Worm (Caenorhabditis elegans) whole organism, late embryonic: ENCODE data around the gene txdc-9.

Experiments
- C08G9.2 ChIP-seq: sonication (generic microtip); optimal IDR thresholded peaks from 2 replicates; lab custom pipeline; 2016; ENCODE audit warnings: mild to moderate bottlenecking, missing genetic modification characterization, moderate library complexity, missing compliant biosample characterization
- F13H6.1 ChIP-seq: sonication (generic microtip); optimal IDR thresholded peaks from 2 replicates; lab custom pipeline; 2016; ENCODE audit warnings: missing genetic modification characterization, missing compliant biosample characterization
- Y22D7AL.16 ChIP-seq: sonication (generic microtip); optimal IDR thresholded peaks from 2 replicates; lab custom pipeline; 2016; ENCODE audit warnings: missing genetic modification characterization, missing compliant biosample characterization
- ahr-1 ChIP-seq: sonication (generic microtip); optimal IDR thresholded peaks from 2 replicates; lab custom pipeline; 2016; ENCODE audit warnings: missing genetic modification characterization, missing compliant biosample characterization
- ama-1 ChIP-seq: fragments of 150-350 bp; optimal IDR thresholded peaks from 2 replicates; lab custom pipeline; 2014
- ceh-14 ChIP-seq: sonication (generic microtip); optimal IDR thresholded peaks from 2 replicates; lab custom pipeline; 2016; ENCODE audit warnings: missing genotype, missing genetic modification characterization, missing compliant biosample characterization
- ceh-18 ChIP-seq: sonication (generic microtip); optimal IDR thresholded peaks from 2 replicates; lab custom pipeline; 2016; ENCODE audit warnings: missing genetic modification characterization, missing compliant biosample characterization
- ceh-2 ChIP-seq: sonication (generic microtip); optimal IDR thresholded peaks from 2 replicates; lab custom pipeline; 2016; ENCODE audit warnings: missing genotype, missing genetic modification characterization, missing compliant biosample characterization
- ceh-30 ChIP-seq: fragments of 150-350 bp; optimal IDR thresholded peaks from 2 replicates; lab custom pipeline; 2014; ENCODE audit warnings: missing biosample characterization, missing genetic modification characterization
- ceh-31 ChIP-seq: sonication (generic microtip); optimal IDR thresholded peaks from 2 replicates; lab custom pipeline; 2016; ENCODE audit warnings: missing genetic modification characterization, missing compliant biosample characterization
- ceh-45 ChIP-seq: fragments of 200-800 bp; sonication (Bioruptor generic); IDR thresholded peaks from 2 replicates; pipeline ENCODE4 v1.3.6; 2022; ENCODE audit warnings: missing genetic modification reagents, missing genetic modification characterization, missing compliant biosample characterization
- ceh-6 ChIP-seq: fragments of 200-800 bp; sonication (Bioruptor generic); optimal IDR thresholded peaks from 2 replicates; lab custom pipeline; 2018; ENCODE audit warnings: mild to moderate bottlenecking, missing genetic modification characterization, missing compliant biosample characterization
- ceh-9 ChIP-seq: sonication (generic microtip); optimal IDR thresholded peaks from 2 replicates; lab custom pipeline; 2016; ENCODE audit warnings: mild to moderate bottlenecking, missing genetic modification characterization, inconsistent platforms, missing compliant biosample characterization
- che-1 ChIP-seq: sonication (generic microtip); optimal IDR thresholded peaks from 2 replicates; lab custom pipeline; 2016; ENCODE audit warnings: mild to moderate bottlenecking, missing genetic modification characterization, missing compliant biosample characterization
- elt-2 ChIP-seq: sonication (generic microtip); optimal IDR thresholded peaks from 2 replicates; lab custom pipeline; 2016; ENCODE audit warnings: missing genetic modification reagents, missing genetic modification characterization, missing compliant biosample characterization
- elt-4 ChIP-seq: sonication (generic microtip); optimal IDR thresholded peaks from 2 replicates; lab custom pipeline; 2016; ENCODE audit warnings: missing genetic modification characterization, missing compliant biosample characterization
- fkh-10 ChIP-seq: fragments of 150-350 bp; optimal IDR thresholded peaks from 2 replicates; lab custom pipeline; 2014; ENCODE audit warnings: missing biosample characterization, missing genetic modification reagents, missing genetic modification characterization
- fkh-6 ChIP-seq: sonication (generic microtip); optimal IDR thresholded peaks from 2 replicates; lab custom pipeline; 2016; ENCODE audit warnings: missing genetic modification characterization, missing compliant biosample characterization
- gmeb-2 ChIP-seq: sonication (generic microtip); optimal IDR thresholded peaks from 2 replicates; lab custom pipeline; 2016; ENCODE audit warnings: missing genetic modification characterization, inconsistent platforms, missing compliant biosample characterization
- hlh-13 ChIP-seq: fragments of 200-800 bp; sonication (Bioruptor generic); optimal IDR thresholded peaks from 2 replicates; lab custom pipeline; 2018; ENCODE audit warnings: mild to moderate bottlenecking, missing genetic modification characterization, missing compliant biosample characterization
- hlh-15 ChIP-seq: sonication (generic microtip); optimal IDR thresholded peaks from 2 replicates; lab custom pipeline; 2016; ENCODE audit warnings: missing genetic modification characterization, missing compliant biosample characterization
- hlh-30 ChIP-seq: sonication (generic microtip); optimal IDR thresholded peaks from 2 replicates; lab custom pipeline; 2017; ENCODE audit warnings: antibody characterized with exemption, missing genetic modification characterization, missing compliant biosample characterization; ENCODE audit not compliant: insufficient read depth
- lim-6 ChIP-seq: sonication (generic microtip); optimal IDR thresholded peaks from 2 replicates; lab custom pipeline; 2016; ENCODE audit warnings: missing genetic modification characterization, missing compliant biosample characterization
- lin-11 ChIP-seq: fragments of 200-800 bp; sonication (Bioruptor generic); optimal IDR thresholded peaks from 2 replicates; lab custom pipeline; 2018; ENCODE audit warnings: mild to moderate bottlenecking, missing genetic modification characterization, missing compliant biosample characterization
- nhr-11 ChIP-seq: fragments of 150-350 bp; optimal IDR thresholded peaks from 2 replicates; lab custom pipeline; 2014; ENCODE audit warnings: missing biosample characterization, missing genetic modification characterization
- npax-4 ChIP-seq: sonication (generic microtip); optimal IDR thresholded peaks from 2 replicates; lab custom pipeline; 2016; ENCODE audit warnings: missing genetic modification characterization, missing compliant biosample characterization
- pax-1 ChIP-seq: fragments of 150-350 bp; optimal IDR thresholded peaks from 2 replicates; lab custom pipeline; 2014; ENCODE audit warnings: missing biosample characterization, missing genetic modification characterization
- pha-4 ChIP-seq: fragments of 150-350 bp; optimal IDR thresholded peaks from 2 replicates; lab custom pipeline; 2018; ENCODE audit warnings: missing biosample characterization, missing genetic modification reagents, missing genetic modification characterization
- pqm-1 ChIP-seq: sonication (generic microtip); optimal IDR thresholded peaks from 2 replicates; lab custom pipeline; 2016; ENCODE audit warnings: missing genetic modification characterization, missing compliant biosample characterization
- ref-2 ChIP-seq: sonication (generic microtip); optimal IDR thresholded peaks from 2 replicates; lab custom pipeline; 2016; ENCODE audit warnings: missing genetic modification characterization, missing compliant biosample characterization
- sdc-2 ChIP-seq: sonication (generic microtip); optimal IDR thresholded peaks from 2 replicates; lab custom pipeline; 2016; ENCODE audit warnings: missing genotype, missing genetic modification characterization, missing compliant biosample characterization
- syd-9 ChIP-seq: sonication (generic microtip); optimal IDR thresholded peaks from 2 replicates; lab custom pipeline; 2016; ENCODE audit warnings: mild to moderate bottlenecking, missing genetic modification characterization, moderate library complexity, missing compliant biosample characterization
- tbx-7 ChIP-seq: sonication (generic microtip); optimal IDR thresholded peaks from 2 replicates; lab custom pipeline; 2016; ENCODE audit warnings: missing genotype, missing genetic modification characterization, missing compliant biosample characterization
- unc-3 ChIP-seq, 2 experiments: fragments of 200-800 bp in 1 of 2; sonication (Bioruptor generic) in 1 of 2; sonication (generic microtip) in 1 of 2; conservative IDR thresholded peaks in 1 of 2; optimal IDR thresholded peaks in 1 of 2; 2 replicates each; pipeline versions ENCODE4 v1.3.6 to Lab custom; 2016 to 2022; ENCODE audit warnings: missing compliant biosample characterization in 2 of 2, missing genetic modification characterization in 2 of 2, missing genetic modification reagents in 1 of 2
- unc-55 ChIP-seq: sonication (generic microtip); optimal IDR thresholded peaks from 2 replicates; lab custom pipeline; 2017; ENCODE audit warnings: missing biosample characterization, missing genetic modification reagents, missing genetic modification characterization
- unc-86 ChIP-seq: sonication (generic microtip); optimal IDR thresholded peaks from 2 replicates; lab custom pipeline; 2016; ENCODE audit warnings: missing genetic modification characterization, missing compliant biosample characterization
- ztf-16 ChIP-seq: sonication (generic microtip); optimal IDR thresholded peaks from 2 replicates; lab custom pipeline; 2017; ENCODE audit warnings: missing genetic modification characterization, missing compliant biosample characterization

txdc-9 gene

DNA sequence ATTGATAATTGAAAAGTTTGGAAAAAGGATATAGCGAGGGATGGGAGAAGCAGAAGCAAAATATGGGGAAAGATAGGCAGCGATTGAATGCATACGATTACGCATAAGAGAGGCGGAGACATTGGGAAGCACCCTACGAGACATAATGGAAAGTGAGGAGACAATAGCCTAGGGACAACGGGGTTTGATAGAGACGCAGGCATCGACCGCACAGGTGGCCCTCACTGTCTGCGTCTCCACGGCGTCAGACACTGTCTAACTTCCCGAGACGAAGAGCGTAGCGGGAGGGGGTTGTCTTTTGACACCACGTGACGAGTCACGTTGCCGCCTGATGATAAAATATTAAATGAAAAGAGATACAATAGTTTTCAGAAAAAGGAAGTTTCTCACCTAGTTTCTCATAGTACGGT lies 11.0 kb upstream of the txdc-9 start (continued):
- no peak for TF ChIP-seq pax-1 (tag; lab: Kevin White, UChicago)
- TF ChIP-seq fkh-10 (GFP tag; lab: Kevin White, UChicago) = no peak
- TF ChIP-seq hlh-13 (GFP tag; lab: Kevin White, UChicago) = no peak
- TF ChIP-seq pha-4 (tag; lab: Kevin White, UChicago) = no peak
- no peak for TF ChIP-seq unc-3 (GFP tag; conservative IDR thresholded peaks at IDR 0.05; lab: Robert Waterston, UW)
- no peak for TF ChIP-seq unc-3 (tag; optimal IDR thresholded peaks at IDR 0.05; lab: Kevin White, UChicago)
- TF ChIP-seq nhr-11 (tag; lab: Kevin White, UChicago) = no peak
- TF ChIP-seq lin-11 (tag; lab: Kevin White, UChicago) = no peak
- no peak for TF ChIP-seq ceh-45 (GFP tag; lab: Robert Waterston, UW)
- TF ChIP-seq sdc-2 (tag; lab: Kevin White, UChicago) = no peak
- TF ChIP-seq ahr-1 = no peak
- TF ChIP-seq pqm-1 (tag; lab: Kevin White, UChicago) = no peak
- no peak for TF ChIP-seq F13H6.1 (tag; lab: Kevin White, UChicago)
- TF ChIP-seq ama-1 = no peak
- peak; percentile 65 for TF ChIP-seq ceh-31 (tag; lab: Kevin White, UChicago)
- TF ChIP-seq npax-4 = no peak
- no peak for TF ChIP-seq fkh-6 (tag; lab: Kevin White, UChicago)
- no peak for TF ChIP-seq ztf-16 (tag; lab: Kevin White, UChicago)
- no peak for TF ChIP-seq che-1 (tag; lab: Kevin White, UChicago)
- no peak for TF ChIP-seq ceh-6
- no peak for TF ChIP-seq ceh-2 (tag; lab: Kevin White, UChicago)
- peak; percentile 96 for TF ChIP-seq hlh-30 (tag; lab: Kevin White, UChicago)
- no peak for TF ChIP-seq ceh-30
- TF ChIP-seq unc-86 (tag; lab: Kevin White, UChicago) = no peak
- TF ChIP-seq ceh-18 (tag; lab: Kevin White, UChicago) = peak; percentile 46
- no peak for TF ChIP-seq tbx-7 (tag; lab: Kevin White, UChicago)
- peak; percentile 17 for TF ChIP-seq ref-2 (tag; lab: Kevin White, UChicago)
- TF ChIP-seq syd-9 (tag; lab: Kevin White, UChicago) = no peak
- TF ChIP-seq ceh-14 = peak; percentile 9
- TF ChIP-seq C08G9.2 (tag; lab: Kevin White, UChicago) = no peak
- no peak for TF ChIP-seq gmeb-2
- TF ChIP-seq, all 69 proteins: peak for 13

- TF ChIP-seq unc-55 (GFP tag; lab: Kevin White, UChicago) = no peak
- TF ChIP-seq npax-4 = no peak
- no peak for TF ChIP-seq Y22D7AL.16
- TF ChIP-seq hlh-15 (tag; lab: Kevin White, UChicago) = no peak
- TF ChIP-seq, all 69 proteins: peak for 0
Observed at ce11 chrIII:6421473-6421872, 10.5 kb upstream of the txdc-9 start.

DNA sequence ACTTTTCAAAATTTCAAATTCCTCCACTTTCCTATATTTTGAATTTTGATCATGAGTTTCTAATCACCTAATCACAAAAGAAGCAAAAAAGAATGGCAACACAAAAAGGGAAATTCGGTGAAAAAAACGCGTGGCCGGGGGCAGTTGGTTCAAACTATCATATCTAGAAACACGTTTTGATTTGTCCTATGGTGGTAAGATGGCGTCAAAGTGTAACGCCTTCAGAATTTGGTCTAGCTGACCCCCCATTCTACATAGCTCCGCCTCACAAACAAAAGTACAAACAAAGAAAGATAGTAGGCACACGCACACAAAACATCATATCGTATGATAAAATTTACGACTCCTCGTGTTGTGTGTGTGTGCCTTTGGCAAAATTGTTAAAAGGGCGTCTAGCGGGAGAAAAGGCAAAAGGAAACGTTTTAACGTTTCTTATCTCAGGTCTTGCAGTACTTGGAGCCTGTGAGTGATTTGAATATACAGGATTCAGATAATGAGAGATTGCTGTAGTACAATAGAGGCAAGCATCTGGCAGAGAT lies 9.9 kb upstream of the txdc-9 start:
- no peak for TF ChIP-seq elt-4
- TF ChIP-seq ceh-9 (tag; lab: Kevin White, UChicago) = no peak
- TF ChIP-seq C08G9.2 (tag; lab: Kevin White, UChicago) = no peak
- no peak for TF ChIP-seq ceh-45 (GFP tag; lab: Robert Waterston, UW)
- TF ChIP-seq elt-2 (tag; lab: Kevin White, UChicago) = peak; percentile 49
- no peak for TF ChIP-seq hlh-15 (tag; lab: Kevin White, UChicago)
- no peak for TF ChIP-seq pha-4 (tag; lab: Kevin White, UChicago)

ce11 chrIII:6422721-6423120 lies 9.3 kb upstream of the txdc-9 start:
- TF ChIP-seq lin-11 (tag; lab: Kevin White, UChicago) (no peak), lim-6 (no peak)
